Fruit fly (Drosophila melanogaster) Kc167 (cell line): ENCODE data around the gene CG32302.

Experiments used
- Myc ChIP-seq: fragments of >200 bp; optimal IDR thresholded peaks from 2 replicates; lab custom pipeline; 2017; ENCODE audit warnings: missing external identifiers
- Sin3A ChIP-seq: fragments of >200 bp; optimal IDR thresholded peaks from 2 replicates; lab custom pipeline; 2018; ENCODE audit warnings: missing external identifiers
- h ChIP-seq: fragments of >200 bp; optimal IDR thresholded peaks from 3 replicates; lab custom pipeline; 2018; ENCODE audit warnings: missing external identifiers
- insv ChIP-seq: fragments of >200 bp; optimal IDR thresholded peaks from 3 replicates; lab custom pipeline; 2018; ENCODE audit warnings: missing external identifiers
- psq ChIP-seq: fragments of >200 bp; optimal IDR thresholded peaks from 2 replicates; lab custom pipeline; 2017; ENCODE audit warnings: missing external identifiers
- ttk ChIP-seq: sonication (Bioruptor generic); optimal IDR thresholded peaks from 2 replicates; lab custom pipeline; 2017; ENCODE audit warnings: missing external identifiers

CG32302 gene

DNA sequence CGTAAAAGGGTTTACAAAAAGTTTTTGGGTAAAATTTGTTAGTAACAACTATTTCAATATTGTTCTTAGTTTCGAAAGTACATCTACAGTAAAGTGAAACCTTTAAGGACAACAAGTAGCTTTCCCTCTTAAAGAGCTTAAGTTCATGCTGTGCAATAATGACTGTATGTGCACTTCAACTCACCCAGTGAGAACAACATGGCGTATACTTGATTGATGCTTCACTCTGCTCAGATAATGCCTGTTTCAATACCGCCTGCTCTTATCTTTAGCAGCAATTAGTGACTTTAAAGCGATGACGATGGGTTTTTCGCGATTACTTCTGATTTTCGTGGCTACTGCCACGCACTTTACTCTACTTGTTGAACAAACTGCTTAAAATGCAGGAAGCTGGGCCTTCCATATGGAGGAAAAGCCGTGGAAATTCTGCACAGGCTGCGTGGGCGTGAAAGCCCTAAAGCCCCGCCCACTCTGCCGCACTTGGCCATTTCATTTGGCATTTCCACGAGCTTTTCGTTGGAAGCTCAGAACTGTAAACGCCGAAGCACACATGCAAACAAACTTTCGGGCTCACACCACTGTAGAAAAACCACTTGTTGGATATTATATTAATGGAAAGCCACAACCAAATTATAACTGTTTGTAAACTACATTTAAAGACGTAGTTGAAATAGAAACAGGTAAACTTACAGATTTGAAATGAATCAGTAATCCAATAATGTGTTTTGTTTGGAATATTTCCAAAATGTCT lies 12.0 kb upstream of the CG32302 start:
- TF ChIP-seq h (lab: Kevin White, UChicago) = no peak
- TF ChIP-seq Myc (lab: Kevin White, UChicago) = no peak
- TF ChIP-seq insv (lab: Kevin White, UChicago) = no peak
- no peak for TF ChIP-seq psq (lab: Kevin White, UChicago)
- TF ChIP-seq Sin3A (lab: Kevin White, UChicago) = no peak
- TF ChIP-seq ttk (lab: Kevin White, UChicago) = no peak

DNA sequence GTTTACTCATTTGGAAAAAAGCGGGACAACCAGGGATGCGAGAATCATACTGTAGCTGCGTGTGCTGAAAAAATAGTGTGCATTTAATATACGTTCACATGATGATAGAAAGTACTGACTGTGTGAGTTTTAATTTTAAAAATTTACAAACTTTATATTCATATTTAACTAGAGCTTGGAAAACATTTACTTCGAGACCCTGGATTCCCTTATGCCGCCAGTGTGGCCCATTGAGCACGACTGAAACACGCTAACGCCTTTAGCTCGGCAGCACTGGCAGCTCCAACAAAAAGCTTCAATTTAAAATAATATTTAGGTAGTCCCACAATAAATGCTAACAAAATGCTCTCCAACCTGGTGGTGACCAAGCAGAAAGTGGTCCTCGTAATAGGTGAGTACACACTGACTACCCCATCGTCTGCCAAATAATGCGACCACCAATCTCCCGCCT lies 11.2 kb upstream of the CG32302 start, which contains the start of the genes CG1275 and Elp5:
CG1275 (minus strand) TSS at position 12 of the 451 bp plus-strand sequence.
Elp5 (plus strand) TSS at position 45 of the 451 bp plus-strand sequence.
- TF ChIP-seq Myc (lab: Kevin White, UChicago) (no peak), insv (lab: Kevin White, UChicago) (no peak), h (lab: Kevin White, UChicago) (no peak), psq (lab: Kevin White, UChicago) (no peak), Sin3A (lab: Kevin White, UChicago) (no peak), ttk (lab: Kevin White, UChicago) (no peak)

DNA sequence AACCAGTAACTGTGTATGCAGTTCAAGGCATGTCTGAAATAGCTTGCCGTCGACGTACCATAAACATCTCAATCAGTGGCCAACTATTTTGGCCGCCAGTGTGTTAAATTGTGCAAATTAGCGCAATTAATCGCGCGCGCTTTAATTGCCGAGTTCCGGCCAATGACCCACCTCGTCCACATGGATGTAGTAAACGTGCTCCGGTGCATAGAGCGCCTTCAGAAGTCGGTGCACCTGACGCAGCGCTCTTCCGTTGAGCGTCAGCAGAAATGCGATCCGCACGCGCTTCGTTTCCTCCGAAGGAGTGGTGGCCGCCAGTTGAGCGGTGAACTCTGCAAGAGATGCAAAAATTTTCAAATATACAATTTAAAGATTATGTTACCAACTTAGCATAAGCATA lies 7.3 kb upstream of the CG32302 start:
- TF ChIP-seq insv (lab: Kevin White, UChicago) (no peak), Myc (lab: Kevin White, UChicago) (no peak), Sin3A (lab: Kevin White, UChicago) (no peak), ttk (lab: Kevin White, UChicago) (peak; percentile 1)

DNA sequence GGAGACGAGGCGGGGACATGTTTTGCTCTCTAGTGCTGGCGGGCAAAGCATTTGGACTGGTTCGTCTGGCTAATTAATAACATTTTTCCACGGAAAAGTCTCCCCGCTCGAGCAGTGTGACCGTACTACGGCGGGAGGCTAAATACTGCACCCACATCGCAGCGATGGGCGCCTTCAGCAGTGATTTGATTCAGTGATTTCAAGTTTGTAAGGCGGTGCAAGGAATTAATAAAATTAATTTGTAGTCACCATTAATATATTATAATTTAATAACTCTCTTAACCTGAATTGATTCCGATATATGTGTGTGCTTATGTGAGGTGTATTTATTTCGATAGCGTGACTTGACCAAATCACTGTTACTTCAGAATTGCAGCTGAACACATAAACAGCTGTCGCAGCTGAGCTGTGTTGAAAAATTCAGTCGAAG lies 6.1 kb upstream of the CG32302 start, which contains the start of the genes oxt and CG13807:
oxt (minus strand) TSS at position 150 of the 430 bp plus-strand sequence.
CG13807 (plus strand) TSS at position 405 of the 430 bp plus-strand sequence.
- TF ChIP-seq insv (lab: Kevin White, UChicago) (no peak), Myc (lab: Kevin White, UChicago) (no peak), psq (lab: Kevin White, UChicago) (no peak), Sin3A (lab: Kevin White, UChicago) (no peak), h (lab: Kevin White, UChicago) (no peak), ttk (lab: Kevin White, UChicago) (no peak)

DNA sequence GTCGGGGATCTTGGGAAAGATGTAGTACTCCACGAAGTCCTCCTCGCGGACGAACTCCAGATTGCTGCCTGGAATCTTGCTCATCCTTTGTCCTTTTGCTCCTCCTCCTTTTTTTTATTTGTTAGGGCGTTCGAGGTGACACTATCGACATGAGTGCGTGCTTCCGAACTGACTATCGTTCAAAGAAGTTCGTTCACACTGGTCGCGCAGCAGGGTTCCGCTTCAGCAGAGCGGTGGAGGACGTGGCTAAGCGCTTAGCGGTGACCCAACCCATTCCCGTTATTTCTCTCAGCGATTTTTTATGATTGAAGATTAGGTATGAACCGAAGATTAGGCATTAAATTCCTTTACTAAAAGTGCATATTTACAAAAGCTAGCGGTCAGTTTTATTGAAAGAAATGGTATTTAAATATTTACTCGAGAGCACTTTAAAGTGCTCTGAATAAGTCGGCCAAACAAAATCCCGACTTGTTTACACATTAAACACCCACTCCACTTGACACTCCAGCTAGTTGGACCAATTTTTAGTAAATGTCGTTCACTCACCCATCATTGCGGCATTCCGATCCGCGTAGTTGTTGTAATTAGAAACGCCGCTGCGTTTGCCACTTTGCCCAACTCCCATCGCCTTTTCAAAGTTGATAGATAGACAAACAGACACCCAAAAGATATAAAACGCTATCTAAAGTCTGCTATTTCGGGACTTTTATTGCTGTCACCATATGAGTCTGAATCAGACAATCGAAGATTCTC lies 2.8 kb upstream of the CG32302 start, which contains the start of the genes ecd and CG13806:
ecd (minus strand) TSS at position 166 of the 753 bp plus-strand sequence.
CG13806 (plus strand) TSS at position 703 of the 753 bp plus-strand sequence.
- TF ChIP-seq ttk (lab: Kevin White, UChicago) (no peak), insv (lab: Kevin White, UChicago) (no peak), psq (lab: Kevin White, UChicago) (no peak), Sin3A (lab: Kevin White, UChicago) (no peak), h (lab: Kevin White, UChicago) (no peak), Myc (lab: Kevin White, UChicago) (no peak)

DNA sequence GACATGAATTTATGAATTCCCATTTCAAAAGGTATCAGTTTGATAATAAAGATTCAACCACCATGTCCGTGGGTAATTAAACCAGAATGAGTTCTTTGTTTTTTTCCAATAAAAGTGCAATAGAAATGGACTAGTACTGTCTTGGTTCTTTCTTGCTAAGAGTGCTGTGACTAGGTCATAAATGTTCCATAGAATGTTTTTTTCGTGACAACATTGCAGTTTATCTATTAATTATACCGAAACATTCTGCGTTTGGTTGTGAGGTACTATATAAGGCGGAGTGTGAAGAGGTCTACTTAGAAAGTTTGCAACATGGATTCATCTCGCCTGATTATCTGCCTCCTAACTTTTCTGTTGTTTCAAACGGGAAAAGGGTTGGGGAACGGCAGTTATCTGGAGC lies 1.1 kb upstream of the CG32302 start, which contains the start of gene obst-I:
obst-I (plus strand) TSS at position 301 of the 400 bp plus-strand sequence.
- TF ChIP-seq psq (lab: Kevin White, UChicago) (no peak), insv (lab: Kevin White, UChicago) (no peak), ttk (lab: Kevin White, UChicago) (no peak), h (lab: Kevin White, UChicago) (no peak), Sin3A (lab: Kevin White, UChicago) (no peak), Myc (lab: Kevin White, UChicago) (no peak)

DNA sequence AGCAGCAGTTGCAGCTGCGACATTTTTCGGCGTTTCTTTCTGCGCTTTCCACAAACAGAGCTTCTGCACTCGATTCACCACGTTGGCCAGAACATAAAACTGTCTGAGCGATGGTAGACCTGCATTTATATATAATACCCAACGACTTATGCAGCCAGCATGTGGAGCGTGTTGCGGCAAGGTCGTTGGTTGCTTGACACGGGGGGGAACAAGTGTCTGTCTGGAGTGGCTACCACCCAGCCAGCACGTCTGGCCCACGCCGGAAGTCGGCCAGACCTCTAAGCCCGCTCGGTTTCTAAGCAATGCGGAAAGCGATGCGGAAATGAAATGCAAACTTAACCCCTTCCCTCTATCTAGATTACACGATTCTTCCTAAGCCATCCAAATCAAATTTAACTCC lies 4.0 kb downstream of the CG32302 start, which contains the start of gene yellow-g:
yellow-g (minus strand) TSS at position 101 of the 400 bp plus-strand sequence.
- no peak for TF ChIP-seq Sin3A (lab: Kevin White, UChicago)
- no peak for TF ChIP-seq h (lab: Kevin White, UChicago)
- no peak for TF ChIP-seq Myc (lab: Kevin White, UChicago)
- no peak for TF ChIP-seq ttk (lab: Kevin White, UChicago)
- no peak for TF ChIP-seq insv (lab: Kevin White, UChicago)

DNA sequence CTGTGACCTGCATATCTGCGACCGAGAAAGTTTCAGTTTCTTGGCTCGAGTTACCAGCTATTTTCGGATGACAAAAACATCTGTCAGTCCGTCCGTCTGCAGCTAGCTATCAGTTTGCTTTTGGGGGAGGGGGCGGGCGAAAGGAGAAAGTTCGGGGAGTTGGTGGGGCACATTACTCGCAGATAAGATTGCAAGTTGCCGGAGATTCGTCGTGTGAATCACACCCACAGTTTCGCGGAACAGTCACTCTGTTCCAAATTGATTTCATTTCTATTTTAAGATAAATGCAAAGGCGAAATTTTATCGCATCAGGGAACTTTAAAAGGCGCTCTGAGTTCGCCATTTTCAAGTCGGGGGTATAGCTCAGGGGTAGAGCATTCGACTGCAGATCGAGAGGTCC lies 4.8 kb downstream of the CG32302 start:
- no peak for TF ChIP-seq Myc (lab: Kevin White, UChicago)
- no peak for TF ChIP-seq ttk (lab: Kevin White, UChicago)
- TF ChIP-seq psq (lab: Kevin White, UChicago) = no peak
- TF ChIP-seq Sin3A (lab: Kevin White, UChicago) = no peak
- no peak for TF ChIP-seq h (lab: Kevin White, UChicago)
- TF ChIP-seq insv (lab: Kevin White, UChicago) = no peak

DNA sequence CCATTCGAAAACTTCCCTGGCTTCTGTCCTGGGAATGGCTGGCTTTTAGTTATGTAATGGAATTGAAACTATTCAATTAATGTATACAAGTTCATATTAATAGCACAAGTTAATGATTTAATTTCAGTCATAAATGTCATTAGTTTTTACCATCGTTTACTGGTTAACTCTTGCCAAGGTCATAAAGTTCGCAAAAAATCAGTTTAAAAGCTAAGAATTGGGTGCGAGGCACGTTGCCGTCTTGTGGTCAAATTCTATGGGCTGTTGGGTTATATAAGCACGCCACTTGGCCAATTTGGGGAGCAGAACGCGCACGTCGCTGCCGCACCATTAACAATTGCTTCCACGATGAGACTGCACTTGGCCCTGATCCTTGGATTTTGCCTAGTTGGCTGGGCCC lies 7.6 kb downstream of the CG32302 start, which contains the start of gene yellow-g2:
yellow-g2 (plus strand) TSS at position 301 of the 400 bp plus-strand sequence.
- TF ChIP-seq Myc (lab: Kevin White, UChicago) (no peak), psq (lab: Kevin White, UChicago) (no peak), Sin3A (lab: Kevin White, UChicago) (no peak), ttk (lab: Kevin White, UChicago) (no peak), insv (lab: Kevin White, UChicago) (no peak), h (lab: Kevin White, UChicago) (no peak)

DNA sequence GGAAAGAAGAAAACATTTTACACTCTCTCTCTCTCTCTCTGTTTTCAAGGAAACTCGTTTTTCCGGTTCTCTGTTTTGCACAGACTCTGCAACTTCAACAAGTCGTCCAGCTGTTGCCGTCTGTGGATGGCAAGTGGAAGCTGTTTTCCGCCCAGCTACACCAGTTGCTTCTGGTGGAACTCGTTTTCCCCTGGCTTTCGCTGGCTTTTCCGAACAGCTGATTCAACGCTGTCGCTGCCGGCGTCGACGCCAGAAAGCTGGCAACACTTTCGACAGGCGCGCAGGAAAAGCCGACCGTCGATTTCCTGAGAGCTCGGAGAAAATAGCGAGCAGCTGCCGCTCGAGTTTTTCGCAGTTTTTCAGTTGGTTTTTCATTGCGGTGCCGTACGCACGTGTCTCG lies 13.9 kb downstream of the CG32302 start, which contains the start of gene MsR2:
MsR2 (plus strand) TSS at position 378 of the 400 bp plus-strand sequence.
- no peak for TF ChIP-seq insv (lab: Kevin White, UChicago)
